Fruit fly (Drosophila melanogaster): ENCODE data around the gene CG31156.
A peak's percentile ranks its signal among the peaks of the same experiment; 100 is the strongest.

Gene CG31156

dm6 chr3R:22632980-22633379 is 19.5 kb upstream of the CG31156 start (continued):
- no peak for TF ChIP-seq lab (GFP tag; optimal IDR thresholded peaks at IDR 0.05)
- no peak for TF ChIP-seq Ssrp (tag; optimal IDR thresholded peaks at IDR 0.05)
- TF ChIP-seq sd (tag; optimal IDR thresholded peaks at IDR 0.05) = no peak
- TF ChIP-seq hb (GFP tag; IDR thresholded peaks at IDR 0.05; ENCODE audit: partially characterized antibody) = 0 out of 3 replicates have a peak, but pooled peaks have one; percentile 36
- no peak for TF ChIP-seq trh (GFP tag; optimal IDR thresholded peaks at IDR 0.05)
- TF ChIP-seq CG2199 (GFP tag; IDR thresholded peaks at IDR 0.05) = no peak
- TF ChIP-seq schlank (tag; optimal IDR thresholded peaks at IDR 0.05) = no peak
- TF ChIP-seq CG17328 (GFP tag; IDR thresholded peaks at IDR 0.05) = no peak
- TF ChIP-seq Max (GFP tag; optimal IDR thresholded peaks at IDR 0.05) = no peak
- no peak for TF ChIP-seq CG6175 (GFP tag; IDR thresholded peaks at IDR 0.05)
- TF ChIP-seq al (GFP tag; IDR thresholded peaks at IDR 0.05) = no peak
- no peak for TF ChIP-seq CG10565 (GFP tag; optimal IDR thresholded peaks at IDR 0.05)
- TF ChIP-seq sna (GFP tag; IDR thresholded peaks at IDR 0.05; ENCODE audit: partially characterized antibody) = no peak
- 0 out of 4 replicates have a peak, but pooled peaks have one; percentile 20 for TF ChIP-seq Dll (GFP tag; IDR thresholded peaks at IDR 0.05; ENCODE audit: partially characterized antibody)
- TF ChIP-seq CG10979 (tag; optimal IDR thresholded peaks at IDR 0.05) = no peak
- 0 out of 2 replicates have a peak, but pooled peaks have one; percentile 34 for TF ChIP-seq CG9932 (GFP tag; IDR thresholded peaks at IDR 0.05)
- TF ChIP-seq Tbp (GFP tag; optimal IDR thresholded peaks at IDR 0.05) = peak; percentile 78
- TF ChIP-seq rib (GFP tag; IDR thresholded peaks at IDR 0.05) = 0 out of 2 replicates have a peak, but pooled peaks have one; percentile 18
- TF ChIP-seq exex (tag; optimal IDR thresholded peaks at IDR 0.05) = no peak
- no peak for TF ChIP-seq CG12391 (tag; optimal IDR thresholded peaks at IDR 0.05)
- TF ChIP-seq ranshi (GFP tag; IDR thresholded peaks at IDR 0.05) = no peak
- TF ChIP-seq CG7987 (GFP tag; optimal IDR thresholded peaks at IDR 0.05) = no peak
- TF ChIP-seq Eip74EF (GFP tag; optimal IDR thresholded peaks at IDR 0.05) = no peak
- no peak for TF ChIP-seq da (GFP tag; optimal IDR thresholded peaks at IDR 0.05)
- TF ChIP-seq HLH3B (GFP tag; IDR thresholded peaks at IDR 0.05) = no peak
- TF ChIP-seq CG2889 (GFP tag; IDR thresholded peaks at IDR 0.05) = no peak
- TF ChIP-seq CG1233 (GFP tag; optimal IDR thresholded peaks at IDR 0.05) = no peak
- TF ChIP-seq Med (GFP tag) = peak; percentile 30
- no peak for TF ChIP-seq phol (tag; optimal IDR thresholded peaks at IDR 0.05)
- no peak for TF ChIP-seq Nf-YC (tag; optimal IDR thresholded peaks at IDR 0.05)
- TF ChIP-seq CG32772 (GFP tag; IDR thresholded peaks at IDR 0.05) = no peak
- TF ChIP-seq oc (tag; optimal IDR thresholded peaks at IDR 0.05) = no peak
- no peak for TF ChIP-seq Dp (GFP tag; optimal IDR thresholded peaks at IDR 0.05)
- peak in 1 of 2 experiments; percentile 16 for TF ChIP-seq crp (GFP tag; optimal IDR thresholded peaks at IDR 0.05)
- TF ChIP-seq Six4 (GFP tag; optimal IDR thresholded peaks at IDR 0.05) = no peak
- no peak for TF ChIP-seq pho (GFP tag; optimal IDR thresholded peaks at IDR 0.05)
- 0 out of 3 replicates have a peak, but pooled peaks have one; percentile 14 for TF ChIP-seq vnd (GFP tag; IDR thresholded peaks at IDR 0.05; ENCODE audit: partially characterized antibody)
- no peak for TF ChIP-seq CG3407 (GFP tag; optimal IDR thresholded peaks at IDR 0.05)
- TF ChIP-seq hkb (optimal IDR thresholded peaks at IDR 0.05) = no peak
- 0 out of 2 replicates have a peak, but pooled peaks have one; percentile 12 for TF ChIP-seq hkb (GFP tag; IDR thresholded peaks at IDR 0.05)
- TF ChIP-seq CG17186 (GFP tag; optimal IDR thresholded peaks at IDR 0.05) = no peak
- TF ChIP-seq lov (optimal IDR thresholded peaks at IDR 0.05) = no peak
- TF ChIP-seq lov (GFP tag; IDR thresholded peaks at IDR 0.05) = no peak
- TF ChIP-seq Doc3 (GFP tag; IDR thresholded peaks at IDR 0.05; ENCODE audit: partially characterized antibody) = no peak
- TF ChIP-seq Rfx (GFP tag; IDR thresholded peaks at IDR 0.05) = no peak
- no peak for TF ChIP-seq org-1 (GFP tag; optimal IDR thresholded peaks at IDR 0.05)
- no peak for TF ChIP-seq stc (GFP tag; IDR thresholded peaks at IDR 0.05)
- no peak for TF ChIP-seq Abd-B (GFP tag; optimal IDR thresholded peaks at IDR 0.05)
- no peak for TF ChIP-seq CG7963 (GFP tag; IDR thresholded peaks at IDR 0.05; ENCODE audit: partially characterized antibody)
- TF ChIP-seq HLHmδ (GFP tag; optimal IDR thresholded peaks at IDR 0.05) = no peak
- TF ChIP-seq D19B (GFP tag; optimal IDR thresholded peaks at IDR 0.05) = peak; percentile 31
